Fruit fly (Drosophila melanogaster) whole organism, adult: ENCODE results near the gene Tim8.

Experiments
- CG1620 ChIP-seq: fragments of 200-800 bp; sonication (Bioruptor generic); optimal IDR thresholded peaks from 2 replicates; lab custom pipeline; 2016; ENCODE audit warnings: missing biosample characterization, missing genetic modification characterization
- CG33017 ChIP-seq: fragments of 200-800 bp; sonication (Bioruptor generic); optimal IDR thresholded peaks from 2 replicates; lab custom pipeline; 2018; ENCODE audit warnings: missing biosample characterization, mild to moderate bottlenecking, missing genetic modification characterization, moderate library complexity
- CG5204 ChIP-seq: fragments of 200-800 bp; sonication (Bioruptor generic); optimal IDR thresholded peaks from 2 replicates; lab custom pipeline; 2016; ENCODE audit warnings: missing biosample characterization, missing genetic modification characterization
- CG7101 ChIP-seq: fragments of 200-800 bp; sonication (Bioruptor generic); optimal IDR thresholded peaks from 2 replicates; lab custom pipeline; 2018; ENCODE audit warnings: missing biosample characterization, mild to moderate bottlenecking, missing genetic modification characterization, moderate library complexity
- Clk ChIP-seq: fragments of 200-800 bp; sonication (Bioruptor generic); optimal IDR thresholded peaks from 2 replicates; lab custom pipeline; 2017; ENCODE audit warnings: missing biosample characterization, missing genetic modification characterization
- Mnt ChIP-seq: fragments of 200-800 bp; sonication (Bioruptor generic); optimal IDR thresholded peaks from 2 replicates; lab custom pipeline; 2016; ENCODE audit warnings: missing biosample characterization, mild to moderate bottlenecking, missing genetic modification characterization
- cic ChIP-seq: fragments of 200-800 bp; sonication (Bioruptor generic); optimal IDR thresholded peaks from 2 replicates; lab custom pipeline; 2017; ENCODE audit warnings: missing biosample characterization, mild to moderate bottlenecking, missing genetic modification characterization, moderate library complexity
- tj ChIP-seq: fragments of 200-800 bp; sonication (Bioruptor generic); optimal IDR thresholded peaks from 3 replicates; lab custom pipeline; 2017; ENCODE audit warnings: missing biosample characterization, mild to moderate bottlenecking, missing genetic modification characterization, moderate library complexity

- TF ChIP-seq Mnt (GFP tag; lab: Kevin White, UChicago) (no peak), CG5204 (GFP tag; lab: Kevin White, UChicago) (no peak), CG33017 (no peak), tj (GFP tag; lab: Kevin White, UChicago) (peak; percentile 95), CG7101 (tag; lab: Kevin White, UChicago) (no peak), cic (GFP tag; lab: Kevin White, UChicago) (no peak), Clk (GFP tag; lab: Kevin White, UChicago) (no peak), CG1620 (GFP tag; lab: Kevin White, UChicago) (no peak)
Measured at dm6 chrX:11374320-11374719, 6.1 kb downstream of the Tim8 start.
